Worm (Caenorhabditis elegans): ENCODE data around the gene abcx-1.

Gene abcx-1

ce11 chrII:6493139-6493538 is 38.8 kb upstream of the abcx-1 start:
- TF ChIP-seq ceh-82 (tag; optimal IDR thresholded peaks at IDR 0.05) = no peak
- TF ChIP-seq nhr-43 (tag; optimal IDR thresholded peaks at IDR 0.05; ENCODE audit: poor library complexity, severe bottlenecking) = no peak
- TF ChIP-seq egl-27 (tag; optimal IDR thresholded peaks at IDR 0.05) = no peak
- no peak for TF ChIP-seq lin-39 (tag; optimal IDR thresholded peaks at IDR 0.05)
- TF ChIP-seq unc-62 (GFP tag; optimal IDR thresholded peaks at IDR 0.05) = no peak
- TF ChIP-seq nhr-237 (tag; optimal IDR thresholded peaks at IDR 0.05) = no peak
- TF ChIP-seq mdl-1 (tag; optimal IDR thresholded peaks at IDR 0.05) = no peak
- TF ChIP-seq nhr-28 (tag; optimal IDR thresholded peaks at IDR 0.05) = no peak
- no peak for TF ChIP-seq jun-1 (tag; optimal IDR thresholded peaks at IDR 0.05)
- no peak for TF ChIP-seq ztf-4 (tag; optimal IDR thresholded peaks at IDR 0.05)
- TF ChIP-seq aly-2 (tag; optimal IDR thresholded peaks at IDR 0.05) = no peak
- no peak for TF ChIP-seq ceh-28 (tag; optimal IDR thresholded peaks at IDR 0.05)
- TF ChIP-seq nhr-12 (tag; optimal IDR thresholded peaks at IDR 0.05) = no peak
- TF ChIP-seq pqm-1 (tag; optimal IDR thresholded peaks at IDR 0.05) = no peak
- no peak for TF ChIP-seq tbx-2 (tag; optimal IDR thresholded peaks at IDR 0.05)
- no peak for TF ChIP-seq fos-1 (tag; optimal IDR thresholded peaks at IDR 0.05)
- no peak for TF ChIP-seq skn-1 (tag; optimal IDR thresholded peaks at IDR 0.05)
- no peak for TF ChIP-seq pha-4 (tag; optimal IDR thresholded peaks at IDR 0.05)

- TF ChIP-seq ama-1 (optimal IDR thresholded peaks at IDR 0.05) (peak; percentile 35), nhr-12 (tag; optimal IDR thresholded peaks at IDR 0.05) (no peak)
These were observed 38.1 kb upstream of the abcx-1 start for ce11 chrII:6493709-6494326.

DNA sequence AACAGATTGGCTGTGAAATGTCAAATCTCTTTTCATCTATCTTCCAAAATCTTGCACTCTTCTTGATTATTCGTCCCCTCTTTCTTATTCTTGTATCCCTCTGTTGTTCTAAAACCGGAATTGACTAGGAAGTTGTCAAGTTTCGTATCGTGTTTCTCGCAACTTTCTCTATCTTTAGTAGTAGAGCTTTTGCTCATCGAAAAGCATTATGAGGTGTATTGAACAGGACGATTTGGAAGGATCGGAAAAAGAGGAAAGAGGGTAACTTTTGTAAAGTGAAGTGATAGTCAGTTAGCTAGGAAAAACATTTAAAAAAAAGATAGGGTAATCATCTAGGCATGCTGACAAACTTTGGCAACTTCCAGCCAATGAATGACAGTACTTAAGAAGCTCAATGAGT is 35.5 kb upstream of the abcx-1 start:
- TF ChIP-seq unc-39 (tag; optimal IDR thresholded peaks at IDR 0.05) = no peak
- TF ChIP-seq skn-1 (tag; optimal IDR thresholded peaks at IDR 0.05) = no peak
- TF ChIP-seq fos-1 (tag; optimal IDR thresholded peaks at IDR 0.05) = no peak
- no peak for TF ChIP-seq mdl-1 (tag; optimal IDR thresholded peaks at IDR 0.05)
- no peak for TF ChIP-seq sea-2 (GFP tag; optimal IDR thresholded peaks at IDR 0.05)
- TF ChIP-seq fkh-2 (tag; optimal IDR thresholded peaks at IDR 0.05) = no peak
- TF ChIP-seq unc-62 (GFP tag; optimal IDR thresholded peaks at IDR 0.05) = no peak
- no peak for TF ChIP-seq fkh-10 (GFP tag; optimal IDR thresholded peaks at IDR 0.05)

DNA sequence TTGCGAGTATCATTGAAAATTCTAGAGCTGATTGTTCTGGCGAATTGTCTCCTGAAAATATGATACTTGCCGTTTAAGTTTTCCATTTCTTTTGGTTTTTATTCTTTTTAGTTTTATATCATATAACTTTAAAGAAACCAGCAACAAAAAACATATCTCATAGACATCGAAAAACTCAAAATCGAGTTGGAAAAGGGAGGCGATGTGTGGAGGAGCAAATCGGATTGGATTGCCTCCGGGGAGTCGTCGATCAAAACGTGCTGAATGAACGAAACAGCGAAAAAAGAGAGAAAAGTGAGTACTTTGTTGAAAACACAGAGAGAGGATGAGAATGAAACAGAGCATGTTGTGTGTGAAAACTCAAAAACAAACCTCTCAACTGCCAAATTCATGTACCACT is 34.8 kb upstream of the abcx-1 start:
- peak; percentile 18 for TF ChIP-seq nfya-1 (tag; optimal IDR thresholded peaks at IDR 0.05; ENCODE audit: insufficient read depth)
- no peak for TF ChIP-seq fos-1 (tag; optimal IDR thresholded peaks at IDR 0.05)
- no peak for TF ChIP-seq snpc-4 (tag; optimal IDR thresholded peaks at IDR 0.05)
- no peak for TF ChIP-seq pqm-1 (tag; optimal IDR thresholded peaks at IDR 0.05)

DNA sequence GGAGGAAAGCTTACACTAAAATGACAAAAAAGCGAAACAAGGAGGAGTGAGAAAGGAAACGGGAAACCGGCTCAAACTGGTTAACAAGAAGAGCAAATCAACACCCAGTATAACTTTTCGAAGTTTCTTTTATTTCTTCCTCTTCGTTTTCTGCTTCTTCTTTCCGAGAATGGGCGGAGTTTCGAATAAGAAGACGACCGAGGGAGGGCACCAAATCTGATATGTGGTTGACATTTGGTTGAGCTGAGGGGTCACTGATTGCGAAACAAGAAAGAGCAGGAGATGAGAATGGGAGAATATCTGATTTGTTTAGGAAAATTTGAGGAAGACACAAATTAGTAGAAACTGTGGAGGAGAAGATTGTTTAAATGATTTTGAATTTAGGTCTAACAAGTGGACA is 33.4 kb upstream of the abcx-1 start:
- TF ChIP-seq aly-2 (tag; optimal IDR thresholded peaks at IDR 0.05) (no peak), fkh-2 (tag; optimal IDR thresholded peaks at IDR 0.05) (no peak), ceh-9 (tag; optimal IDR thresholded peaks at IDR 0.05) (no peak), nfya-1 (tag; optimal IDR thresholded peaks at IDR 0.05; ENCODE audit: insufficient read depth) (peak; percentile 20)

- TF ChIP-seq egl-5 (tag; optimal IDR thresholded peaks at IDR 0.05) = no peak
- no peak for TF ChIP-seq fos-1 (tag; optimal IDR thresholded peaks at IDR 0.05)
- no peak for TF ChIP-seq ama-1 (optimal IDR thresholded peaks at IDR 0.05)
- TF ChIP-seq ZK546.5 (tag; optimal IDR thresholded peaks at IDR 0.05) = no peak
- no peak for TF ChIP-seq egl-27 (tag; optimal IDR thresholded peaks at IDR 0.05)
- no peak for TF ChIP-seq unc-62 (GFP tag; optimal IDR thresholded peaks at IDR 0.05)
- no peak for TF ChIP-seq ztf-4 (tag; optimal IDR thresholded peaks at IDR 0.05)
- no peak for TF ChIP-seq lsy-12 (tag; optimal IDR thresholded peaks at IDR 0.05)
- TF ChIP-seq eor-1 (tag; optimal IDR thresholded peaks at IDR 0.05) = no peak
These were observed 32.9 kb upstream of the abcx-1 start, which contains the start of gene twk-49 for ce11 chrII:6499067-6499466. Gene twk-49 (minus strand): TSS chrII:6499167.

ce11 chrII:6500161-6500560 is 31.8 kb upstream of the abcx-1 start, which contains the start of gene R05G9.5:
Gene R05G9.5 (minus strand): TSS chrII:6500261.
- no peak for TF ChIP-seq ztf-4 (tag; optimal IDR thresholded peaks at IDR 0.05)
- TF ChIP-seq hmg-11 (tag; optimal IDR thresholded peaks at IDR 0.05) = no peak
- TF ChIP-seq lin-15B (tag; optimal IDR thresholded peaks at IDR 0.05) = no peak
- TF ChIP-seq lin-39 (tag; optimal IDR thresholded peaks at IDR 0.05) = no peak
- no peak for TF ChIP-seq fkh-2 (tag; optimal IDR thresholded peaks at IDR 0.05)
- TF ChIP-seq pha-4 (tag; optimal IDR thresholded peaks at IDR 0.05) = no peak
